Worm (Caenorhabditis elegans): ENCODE measurements around the gene F14F9.4.

F14F9.4 gene

ce11 chrV:5132441-5132840 is at the start of gene F14F9.4:
F14F9.4 (plus strand) TSS chrV:5132741.
- no peak for TF ChIP-seq Y55F3AM.14 (GFP tag; optimal IDR thresholded peaks at IDR 0.05)
- TF ChIP-seq nhr-21 (tag; optimal IDR thresholded peaks at IDR 0.05) = no peak
- no peak for TF ChIP-seq ztf-11 (tag; optimal IDR thresholded peaks at IDR 0.05)
- TF ChIP-seq lin-11 (tag; optimal IDR thresholded peaks at IDR 0.05) = no peak
- TF ChIP-seq peb-1 (tag; optimal IDR thresholded peaks at IDR 0.05) = no peak

ce11 chrV:5084957-5085465 is 47.5 kb upstream of the F14F9.4 start, which contains the start of gene Y58A7A.4:
Y58A7A.4 (minus strand) TSS chrV:5085007.
- TF ChIP-seq nhr-129 (tag; optimal IDR thresholded peaks at IDR 0.05) (peak; percentile 2), skn-1 (tag; optimal IDR thresholded peaks at IDR 0.05) (no peak)

- TF ChIP-seq lin-13 (GFP tag; optimal IDR thresholded peaks at IDR 0.05) (no peak), lsy-2 (tag; optimal IDR thresholded peaks at IDR 0.05) (peak in 1 of 2 experiments; percentile 45), peb-1 (tag; optimal IDR thresholded peaks at IDR 0.05) (no peak), C34F6.9 (tag; optimal IDR thresholded peaks at IDR 0.05) (peak; percentile 25), sem-4 (tag; optimal IDR thresholded peaks at IDR 0.05) (peak; percentile 10), nhr-129 (tag; optimal IDR thresholded peaks at IDR 0.05) (peak; percentile 97), unc-55 (GFP tag; optimal IDR thresholded peaks at IDR 0.05) (peak; percentile 57), sma-9 (GFP tag; optimal IDR thresholded peaks at IDR 0.05) (peak; percentile 82), sma-9 (tag; optimal IDR thresholded peaks at IDR 0.05) (no peak), nhr-23 (tag; optimal IDR thresholded peaks at IDR 0.05) (no peak), unc-62 (GFP tag; optimal IDR thresholded peaks at IDR 0.05) (no peak), fos-1 (tag; optimal IDR thresholded peaks at IDR 0.05) (peak; percentile 10)
Observed at ce11 chrV:5086919-5087404, 45.6 kb upstream of the F14F9.4 start, which contains the start of gene Y58A7A.5. Y58A7A.5 (minus strand) TSS chrV:5086969.

ce11 chrV:5088311-5088710 is 44.2 kb upstream of the F14F9.4 start:
- TF ChIP-seq sma-9 (GFP tag; optimal IDR thresholded peaks at IDR 0.05) (peak; percentile 35), sma-9 (tag; optimal IDR thresholded peaks at IDR 0.05) (no peak), F13H6.1 (tag; optimal IDR thresholded peaks at IDR 0.05) (no peak), sem-4 (tag; optimal IDR thresholded peaks at IDR 0.05) (peak; percentile 39)

ce11 chrV:5089497-5090134 is 42.9 kb upstream of the F14F9.4 start, which contains the start of gene glb-32:
glb-32 (minus strand) TSS chrV:5089547.
- peak in 1 of 2 experiments; percentile 7 for TF ChIP-seq lsy-2 (tag; optimal IDR thresholded peaks at IDR 0.05)
- TF ChIP-seq unc-55 (GFP tag; optimal IDR thresholded peaks at IDR 0.05) = peak; percentile 35
- TF ChIP-seq sma-9 (GFP tag; optimal IDR thresholded peaks at IDR 0.05) = no peak
- no peak for TF ChIP-seq sma-9 (tag; optimal IDR thresholded peaks at IDR 0.05)
- TF ChIP-seq sem-4 (tag; optimal IDR thresholded peaks at IDR 0.05) = peak; percentile 48

- TF ChIP-seq lsy-2 (tag; optimal IDR thresholded peaks at IDR 0.05) (peak in 1 of 2 experiments; percentile 12), unc-55 (GFP tag; optimal IDR thresholded peaks at IDR 0.05) (no peak)
Observed at ce11 chrV:5090386-5090785, 42.2 kb upstream of the F14F9.4 start.

- TF ChIP-seq unc-62 (GFP tag; optimal IDR thresholded peaks at IDR 0.05) (no peak), sma-9 (GFP tag; optimal IDR thresholded peaks at IDR 0.05) (no peak), sma-9 (tag; optimal IDR thresholded peaks at IDR 0.05) (no peak), ceh-16 (tag; optimal IDR thresholded peaks at IDR 0.05) (no peak)
Observed at ce11 chrV:5097035-5097434, 35.5 kb upstream of the F14F9.4 start, which contains the start of gene C04F5.2. C04F5.2 (minus strand) TSS chrV:5097135.

- TF ChIP-seq gmeb-1 (tag; optimal IDR thresholded peaks at IDR 0.05) (no peak), nhr-6 (tag; optimal IDR thresholded peaks at IDR 0.05) (no peak), nhr-25 (tag; optimal IDR thresholded peaks at IDR 0.05) (no peak), crh-2 (tag; optimal IDR thresholded peaks at IDR 0.05) (no peak), egl-27 (tag; optimal IDR thresholded peaks at IDR 0.05) (no peak), zag-1 (tag; optimal IDR thresholded peaks at IDR 0.05) (no peak), aly-2 (tag; optimal IDR thresholded peaks at IDR 0.05) (no peak), F13H6.1 (tag; optimal IDR thresholded peaks at IDR 0.05) (no peak), ama-1 (optimal IDR thresholded peaks at IDR 0.05) (no peak), fos-1 (tag; optimal IDR thresholded peaks at IDR 0.05) (no peak), nhr-21 (tag; optimal IDR thresholded peaks at IDR 0.05) (no peak), R02D3.7 (tag; optimal IDR thresholded peaks at IDR 0.05) (no peak), nhr-10 (tag; optimal IDR thresholded peaks at IDR 0.05) (no peak)
Observed at ce11 chrV:5098925-5099324, 33.6 kb upstream of the F14F9.4 start, which contains the start of gene unc-46. unc-46 (minus strand) TSS chrV:5099025.
